Fruit fly (Drosophila melanogaster): ENCODE data around the gene CG11929.

DNA sequence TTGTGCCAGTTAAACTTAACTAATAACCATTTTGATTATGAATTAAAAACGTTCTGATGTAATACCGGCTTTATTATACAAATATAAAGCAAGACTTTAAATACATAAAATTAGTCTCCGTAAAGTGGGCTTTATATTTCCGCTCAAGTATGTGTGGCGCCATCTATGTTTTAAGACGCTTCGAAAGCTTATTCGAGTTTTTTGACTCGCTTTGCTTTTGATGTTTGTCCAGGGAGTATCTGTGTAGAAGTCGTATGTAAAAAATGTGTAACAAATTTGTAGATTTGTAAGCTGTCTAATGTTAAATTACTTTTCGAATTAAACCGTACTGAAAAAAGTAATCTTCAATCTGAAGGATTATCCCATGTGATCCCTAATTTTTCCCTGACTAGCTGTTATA is 21.5 kb upstream of the CG11929 start:
- TF ChIP-seq psq (optimal IDR thresholded peaks at IDR 0.05) (no peak), insv (optimal IDR thresholded peaks at IDR 0.05) (no peak), ttk (optimal IDR thresholded peaks at IDR 0.05) (no peak), Sin3A (optimal IDR thresholded peaks at IDR 0.05) (no peak), Myc (optimal IDR thresholded peaks at IDR 0.05) (no peak)

Data from Kc167 (cell line).